Fruit fly (Drosophila melanogaster) whole organism, embryonic: ENCODE results near the gene CG18081.
A peak's percentile ranks its signal among the peaks of the same experiment; 100 is the strongest.

ENCODE experiments used
- Aef1 ChIP-seq: fragments of 200-800 bp; sonication (Bioruptor generic); IDR thresholded peaks from 3 replicates; pipeline ENCODE4 v1.3.6; 2022; ENCODE audit warnings: missing biosample characterization, missing genetic modification characterization
- Atf-2 ChIP-seq: fragments of 200-800 bp; sonication (Bioruptor generic); optimal IDR thresholded peaks from 2 replicates; lab custom pipeline; 2016; ENCODE audit warnings: missing biosample characterization, missing genetic modification characterization
- Atf3 ChIP-seq: fragments of 200-800 bp; sonication (Bioruptor generic); optimal IDR thresholded peaks from 3 replicates; lab custom pipeline; 2016; ENCODE audit warnings: missing biosample characterization, missing genetic modification characterization
- Bdp1 ChIP-seq: fragments of 200-800 bp; sonication (Bioruptor generic); optimal IDR thresholded peaks from 3 replicates; lab custom pipeline; 2016; ENCODE audit warnings: missing biosample characterization, missing genetic modification characterization
- CG10366 ChIP-seq: fragments of 200-800 bp; sonication (Bioruptor generic); IDR thresholded peaks from 2 replicates; pipeline ENCODE4 v1.3.6; 2022; ENCODE audit warnings: missing biosample characterization, missing genetic modification characterization
- CG10979 ChIP-seq: fragments of 200-800 bp; sonication (Bioruptor generic); optimal IDR thresholded peaks from 2 replicates; lab custom pipeline; 2018; ENCODE audit warnings: missing biosample characterization, mild to moderate bottlenecking, missing genetic modification characterization, moderate library complexity
- CG11723 ChIP-seq: fragments of 200-800 bp; sonication (Bioruptor generic); optimal IDR thresholded peaks from 2 replicates; lab custom pipeline; 2017; ENCODE audit warnings: missing biosample characterization, mild to moderate bottlenecking, missing genetic modification characterization
- CG12104 ChIP-seq: fragments of 200-800 bp; sonication (Bioruptor generic); optimal IDR thresholded peaks from 3 replicates; lab custom pipeline; 2016; ENCODE audit warnings: missing biosample characterization, missing genetic modification characterization
- CG12299 ChIP-seq: fragments of 200-800 bp; sonication (Bioruptor generic); optimal IDR thresholded peaks from 2 replicates; lab custom pipeline; 2018; ENCODE audit warnings: missing biosample characterization, mild to moderate bottlenecking, missing genetic modification characterization
- CG12744 ChIP-seq: fragments of 200-800 bp; sonication (Bioruptor generic); optimal IDR thresholded peaks from 2 replicates; lab custom pipeline; 2016; ENCODE audit warnings: missing biosample characterization, missing genetic modification characterization
- CG13624 ChIP-seq: fragments of 200-800 bp; sonication (Bioruptor generic); optimal IDR thresholded peaks from 2 replicates; lab custom pipeline; 2016; ENCODE audit warnings: missing biosample characterization, missing genetic modification characterization
- CG1529 ChIP-seq: fragments of 200-800 bp; sonication (Bioruptor generic); optimal IDR thresholded peaks from 3 replicates; lab custom pipeline; 2018; ENCODE audit warnings: missing biosample characterization, missing genetic modification characterization
- CG17829 ChIP-seq: fragments of 200-800 bp; optimal IDR thresholded peaks from 2 replicates; lab custom pipeline; 2019; ENCODE audit warnings: missing biosample characterization, mild to moderate bottlenecking, missing genetic modification characterization, moderate library complexity
- CG17912 ChIP-seq: fragments of 200-800 bp; sonication (Bioruptor generic); optimal IDR thresholded peaks from 2 replicates; lab custom pipeline; 2018; ENCODE audit warnings: missing biosample characterization, mild to moderate bottlenecking, missing genetic modification characterization
- CG18476 ChIP-seq: fragments of 200-800 bp; sonication (Bioruptor generic); optimal IDR thresholded peaks from 2 replicates; lab custom pipeline; 2016; ENCODE audit warnings: missing biosample characterization, mild to moderate bottlenecking, missing genetic modification characterization
- CG33213 ChIP-seq: fragments of 200-800 bp; sonication (Bioruptor generic); optimal IDR thresholded peaks from 3 replicates; lab custom pipeline; 2016; ENCODE audit warnings: missing biosample characterization, missing genetic modification characterization
- CG34376 ChIP-seq: fragments of 200-800 bp; sonication (Bioruptor generic); optimal IDR thresholded peaks from 2 replicates; lab custom pipeline; 2018; ENCODE audit warnings: missing biosample characterization, mild to moderate bottlenecking, missing genetic modification characterization
- CG4424 ChIP-seq: fragments of 200-800 bp; sonication (Bioruptor generic); optimal IDR thresholded peaks from 3 replicates; lab custom pipeline; 2016; ENCODE audit warnings: missing biosample characterization, missing genetic modification characterization
- CG7556 ChIP-seq: fragments of 200-800 bp; sonication (Bioruptor generic); optimal IDR thresholded peaks from 2 replicates; lab custom pipeline; 2017; ENCODE audit warnings: missing biosample characterization, mild to moderate bottlenecking, missing genetic modification characterization
- CG9797 ChIP-seq: fragments of 200-800 bp; sonication (Bioruptor generic); optimal IDR thresholded peaks from 3 replicates; lab custom pipeline; 2018; ENCODE audit warnings: missing biosample characterization, mild to moderate bottlenecking, missing genetic modification characterization
- CTCF ChIP-seq: fragments of 200-800 bp; sonication (Bioruptor generic); optimal IDR thresholded peaks from 2 replicates; lab custom pipeline; 2017; ENCODE audit warnings: missing biosample characterization, mild to moderate bottlenecking, missing genetic modification characterization, moderate library complexity
- Dref ChIP-seq: fragments of 200-800 bp; sonication (Bioruptor generic); IDR thresholded peaks from 2 replicates; pipeline ENCODE4 v1.3.6; 2022; ENCODE audit warnings: missing biosample characterization, missing genetic modification characterization
- Gsc ChIP-seq: fragments of 200-800 bp; sonication (Bioruptor generic); IDR thresholded peaks from 2 replicates; pipeline ENCODE4 v1.3.6; 2022; ENCODE audit warnings: missing biosample characterization, missing genetic modification characterization
- HLH4C ChIP-seq: fragments of 200-800 bp; sonication (Bioruptor generic); IDR thresholded peaks from 3 replicates; pipeline ENCODE4 v1.3.6; 2022; ENCODE audit warnings: missing biosample characterization, missing genetic modification characterization; ENCODE audit not compliant: partially characterized antibody
- Hmx ChIP-seq: fragments of 200-800 bp; sonication (Bioruptor generic); optimal IDR thresholded peaks from 2 replicates; lab custom pipeline; 2016; ENCODE audit warnings: missing biosample characterization, missing genetic modification characterization
- Hr3 ChIP-seq: fragments of 200-800 bp; sonication (Bioruptor generic); optimal IDR thresholded peaks from 3 replicates; lab custom pipeline; 2016; ENCODE audit warnings: missing biosample characterization, missing genetic modification characterization
- Max ChIP-seq: fragments of 200-800 bp; sonication (Bioruptor generic); optimal IDR thresholded peaks from 2 replicates; lab custom pipeline; 2016; ENCODE audit warnings: missing biosample characterization, mild to moderate bottlenecking, missing genetic modification characterization
- Meics ChIP-seq: fragments of 200-800 bp; sonication (Bioruptor generic); optimal IDR thresholded peaks from 2 replicates; lab custom pipeline; 2017; ENCODE audit warnings: missing biosample characterization, mild to moderate bottlenecking, missing genetic modification characterization
- Nf-YA ChIP-seq: fragments of 200-800 bp; sonication (Bioruptor generic); IDR thresholded peaks from 2 replicates; pipeline ENCODE4 v1.3.6; 2022; ENCODE audit warnings: missing biosample characterization, missing genetic modification characterization
- Oaz ChIP-seq: fragments of 200-800 bp; sonication (Bioruptor generic); IDR thresholded peaks from 2 replicates; pipeline ENCODE4 v1.3.6; 2022; ENCODE audit warnings: missing biosample characterization, missing genetic modification characterization
- Trl ChIP-seq, 3 experiments: fragments of >200 bp in 2 of 3; fragments of 200-800 bp in 1 of 3; sonication (Bioruptor generic) in 1 of 3; optimal IDR thresholded peaks; 2 replicates in 1 of 3; 3 replicates in 2 of 3; lab custom pipeline; 2016 to 2017; ENCODE audit warnings: missing biosample characterization in 1 of 3, missing genetic modification characterization in 1 of 3
- aop ChIP-seq: fragments of 200-800 bp; sonication (Bioruptor generic); IDR thresholded peaks from 2 replicates; pipeline ENCODE4 v1.3.6; 2022; ENCODE audit warnings: missing biosample characterization, missing genetic modification characterization
- bcd ChIP-seq: fragments of 200-800 bp; sonication (Bioruptor generic); optimal IDR thresholded peaks from 2 replicates; lab custom pipeline; 2017; ENCODE audit warnings: missing biosample characterization, mild to moderate bottlenecking, missing genetic modification characterization
- br ChIP-seq: fragments of >200 bp; optimal IDR thresholded peaks from 2 replicates; lab custom pipeline; 2017
- corto ChIP-seq: fragments of 200-800 bp; sonication (Bioruptor generic); optimal IDR thresholded peaks from 2 replicates; lab custom pipeline; 2016; ENCODE audit warnings: missing biosample characterization, mild to moderate bottlenecking, missing genetic modification characterization, moderate library complexity
- crp ChIP-seq, 2 experiments: fragments of 200-800 bp; sonication (Bioruptor generic); optimal IDR thresholded peaks; 2 replicates in 1 of 2; 3 replicates in 1 of 2; lab custom pipeline; 2017; ENCODE audit warnings: missing biosample characterization in 2 of 2, missing genetic modification characterization in 2 of 2, mild to moderate bottlenecking in 1 of 2, moderate library complexity in 1 of 2
- dm ChIP-seq: fragments of 200-800 bp; sonication (Bioruptor generic); optimal IDR thresholded peaks from 3 replicates; lab custom pipeline; 2016; ENCODE audit warnings: missing biosample characterization, missing genetic modification characterization
- eve ChIP-seq, 2 experiments: fragments of >200 bp; optimal IDR thresholded peaks; 2 replicates each; lab custom pipeline; 2017; ENCODE audit warnings: missing biosample characterization in 2 of 2, missing genetic modification characterization in 2 of 2
- ftz-f1 ChIP-seq: fragments of 200-800 bp; sonication (Bioruptor generic); optimal IDR thresholded peaks from 2 replicates; lab custom pipeline; 2016; ENCODE audit warnings: missing biosample characterization, missing genetic modification characterization
- gfzf ChIP-seq: fragments of 200-800 bp; sonication (Bioruptor generic); optimal IDR thresholded peaks from 2 replicates; lab custom pipeline; 2016; ENCODE audit warnings: missing biosample characterization, mild to moderate bottlenecking, missing genetic modification characterization, moderate library complexity
- lmd ChIP-seq: fragments of 200-800 bp; sonication (Bioruptor generic); IDR thresholded peaks from 2 replicates; pipeline ENCODE4 v1.3.6; 2022; ENCODE audit warnings: missing biosample characterization, missing genetic modification characterization
- oc ChIP-seq: fragments of 200-800 bp; sonication (Bioruptor generic); optimal IDR thresholded peaks from 2 replicates; lab custom pipeline; 2018; ENCODE audit warnings: missing biosample characterization, mild to moderate bottlenecking, missing genetic modification characterization, moderate library complexity
- onecut ChIP-seq: fragments of 200-800 bp; sonication (Bioruptor generic); IDR thresholded peaks from 2 replicates; pipeline ENCODE4 v1.3.6; 2022; ENCODE audit warnings: missing biosample characterization, missing genetic modification characterization
- pzg ChIP-seq: fragments of 200-800 bp; sonication (Bioruptor generic); optimal IDR thresholded peaks from 3 replicates; lab custom pipeline; 2018; ENCODE audit warnings: missing biosample characterization, mild to moderate bottlenecking, missing genetic modification characterization, moderate library complexity
- row ChIP-seq: fragments of 200-800 bp; sonication (Bioruptor generic); IDR thresholded peaks from 3 replicates; pipeline ENCODE4 v1.3.6; 2022; ENCODE audit warnings: missing biosample characterization, missing genetic modification characterization
- sens ChIP-seq: fragments of 200-800 bp; sonication (Bioruptor generic); peaks from one replicate; lab custom pipeline; 2016; ENCODE audit warnings: missing biosample characterization, missing genetic modification characterization
- slbo ChIP-seq: fragments of 200-800 bp; sonication (Bioruptor generic); IDR thresholded peaks from 2 replicates; pipeline ENCODE4 v1.3.6; 2022; ENCODE audit warnings: missing biosample characterization, missing genetic modification characterization
- slou ChIP-seq: fragments of 200-800 bp; sonication (Bioruptor generic); optimal IDR thresholded peaks from 3 replicates; lab custom pipeline; 2016; ENCODE audit warnings: missing biosample characterization, missing genetic modification characterization
- sqz ChIP-seq: fragments of 200-800 bp; sonication (Bioruptor generic); optimal IDR thresholded peaks from 3 replicates; lab custom pipeline; 2018; ENCODE audit warnings: missing biosample characterization, mild to moderate bottlenecking, missing genetic modification characterization
- tin ChIP-seq: fragments of 200-800 bp; sonication (Bioruptor generic); optimal IDR thresholded peaks from 3 replicates; lab custom pipeline; 2016; ENCODE audit warnings: missing biosample characterization, missing genetic modification characterization
- trh ChIP-seq: fragments of 200-800 bp; sonication (Bioruptor generic); optimal IDR thresholded peaks from 2 replicates; lab custom pipeline; 2016; ENCODE audit warnings: missing biosample characterization, missing genetic modification characterization
- vvl ChIP-seq: fragments of 200-800 bp; sonication (Bioruptor generic); IDR thresholded peaks from 2 replicates; pipeline ENCODE4 v1.3.6; 2022; ENCODE audit warnings: missing biosample characterization, missing genetic modification characterization
- zen2 ChIP-seq: fragments of 200-800 bp; sonication (Bioruptor generic); IDR thresholded peaks from 3 replicates; pipeline ENCODE4 v1.3.6; 2022; ENCODE audit warnings: missing biosample characterization, missing genetic modification characterization; ENCODE audit not compliant: partially characterized antibody

The CG18081 gene

dm6 chr3L:15794311-15794710 is 40.9 kb downstream of the CG18081 start:
- TF ChIP-seq slou (GFP tag; lab: Kevin White, UChicago): no peak
- peak; percentile 38 for TF ChIP-seq tin (GFP tag; lab: Kevin White, UChicago)
- TF ChIP-seq br (lab: Kevin White, UChicago): no peak
- TF ChIP-seq Gsc (GFP tag; lab: Robert Waterston, UW): no peak
- TF ChIP-seq Bdp1 (GFP tag; lab: Kevin White, UChicago): no peak
- peak; percentile 29 for TF ChIP-seq Atf-2 (GFP tag; lab: Kevin White, UChicago)
- TF ChIP-seq Dref: no peak
- TF ChIP-seq eve (GFP tag; optimal IDR thresholded peaks at IDR 0.05; lab: Kevin White, UChicago): peak in 1 of 2 experiments; percentile 50
- no peak for TF ChIP-seq CG12744
- no peak for TF ChIP-seq sqz
- TF ChIP-seq CG9797 (GFP tag; lab: Kevin White, UChicago): no peak
- TF ChIP-seq vvl (GFP tag; lab: Robert Waterston, UW): peak; percentile 42
- TF ChIP-seq dm (GFP tag; lab: Kevin White, UChicago): no peak
- TF ChIP-seq Max: no peak
- TF ChIP-seq CG34376 (GFP tag; lab: Kevin White, UChicago): no peak
- TF ChIP-seq lmd: 0 out of 2 replicates have a peak, but pooled peaks have one; percentile 36
- peak; percentile 82 for TF ChIP-seq row (GFP tag; lab: Robert Waterston, UW)
- no peak for TF ChIP-seq HLH4C (GFP tag; lab: Robert Waterston, UW)
- peak; percentile 33 for TF ChIP-seq CG4424 (GFP tag; lab: Kevin White, UChicago)
- TF ChIP-seq trh: no peak
- no peak for TF ChIP-seq Aef1 (GFP tag; lab: Robert Waterston, UW)
- no peak for TF ChIP-seq CG17829 (tag; lab: Kevin White, UChicago)
- no peak for TF ChIP-seq Hmx (GFP tag; lab: Kevin White, UChicago)
- TF ChIP-seq Oaz (GFP tag; lab: Robert Waterston, UW): no peak
- TF ChIP-seq Meics (GFP tag; lab: Kevin White, UChicago): no peak
- no peak for TF ChIP-seq CG17912
- TF ChIP-seq CG12299 (tag; lab: Kevin White, UChicago): no peak
- peak; percentile 27 for TF ChIP-seq sens
- TF ChIP-seq zen2: no peak
- peak; percentile 54 for TF ChIP-seq CG7556
- TF ChIP-seq CG12104 (GFP tag; lab: Kevin White, UChicago): no peak
- TF ChIP-seq CG33213 (GFP tag; lab: Kevin White, UChicago): no peak
- TF ChIP-seq CTCF (GFP tag; lab: Kevin White, UChicago): no peak
- TF ChIP-seq onecut (GFP tag; lab: Robert Waterston, UW): peak; percentile 43
- TF ChIP-seq crp (GFP tag; optimal IDR thresholded peaks at IDR 0.05; lab: Kevin White, UChicago): no peak
- TF ChIP-seq CG10366 (GFP tag; lab: Robert Waterston, UW): peak; percentile 49; the same call in 1 of the 2 replicates
- no peak for TF ChIP-seq CG11723 (GFP tag; lab: Kevin White, UChicago)
- peak; percentile 3 for TF ChIP-seq Hr3 (GFP tag; lab: Kevin White, UChicago)
- TF ChIP-seq CG10979 (tag; lab: Kevin White, UChicago): peak; percentile 53
- no peak for TF ChIP-seq corto (GFP tag; lab: Kevin White, UChicago)
- no peak for TF ChIP-seq aop (GFP tag; lab: Robert Waterston, UW)
- peak; percentile 38 for TF ChIP-seq slbo (GFP tag; lab: Robert Waterston, UW)
- no peak for TF ChIP-seq oc (tag; lab: Kevin White, UChicago)
- peak; percentile 1 for TF ChIP-seq CG13624 (GFP tag; lab: Kevin White, UChicago)
- no peak for TF ChIP-seq Trl (optimal IDR thresholded peaks at IDR 0.05; lab: Kevin White, UChicago)
- TF ChIP-seq Trl (GFP tag; optimal IDR thresholded peaks at IDR 0.05; lab: Kevin White, UChicago): no peak
- no peak for TF ChIP-seq ftz-f1 (GFP tag; lab: Kevin White, UChicago)
- TF ChIP-seq Atf3 (GFP tag; lab: Kevin White, UChicago): peak; percentile 20
- TF ChIP-seq gfzf (GFP tag; lab: Kevin White, UChicago): no peak
- TF ChIP-seq CG18476 (GFP tag; lab: Kevin White, UChicago): no peak
- TF ChIP-seq CG1529 (GFP tag; lab: Kevin White, UChicago): peak; percentile 13
- no peak for TF ChIP-seq Nf-YA (GFP tag; lab: Robert Waterston, UW)
- TF ChIP-seq pzg (GFP tag; lab: Kevin White, UChicago): no peak
- peak; percentile 45 for TF ChIP-seq bcd
